Worm (Caenorhabditis elegans) whole organism, L2 larva: ENCODE results near the gene K12H6.6.

Experiments
- C34F6.9 ChIP-seq: fragments of 150-350 bp; optimal IDR thresholded peaks from 2 replicates; lab custom pipeline; 2014; ENCODE audit warnings: missing biosample characterization, missing genetic modification characterization
- F13H6.1 ChIP-seq: sonication (generic microtip); optimal IDR thresholded peaks from 2 replicates; lab custom pipeline; 2016; ENCODE audit warnings: missing genetic modification characterization, missing compliant biosample characterization
- R02D3.7 ChIP-seq: fragments of 150-350 bp; optimal IDR thresholded peaks from 2 replicates; lab custom pipeline; 2014; ENCODE audit warnings: missing biosample characterization, missing genetic modification characterization
- Y55F3AM.14 ChIP-seq: fragments of 200-800 bp; sonication (Bioruptor generic); optimal IDR thresholded peaks from 2 replicates; lab custom pipeline; 2018; ENCODE audit warnings: mild to moderate bottlenecking, missing genetic modification characterization, missing compliant biosample characterization
- ZK546.5 ChIP-seq: sonication (generic microtip); optimal IDR thresholded peaks from 2 replicates; lab custom pipeline; 2017; ENCODE audit warnings: missing biosample characterization, missing genetic modification characterization
- alr-1 ChIP-seq: fragments of 150-350 bp; optimal IDR thresholded peaks from 2 replicates; lab custom pipeline; 2014; ENCODE audit warnings: missing biosample characterization, missing genetic modification characterization
- aly-2 ChIP-seq: fragments of 150-350 bp; optimal IDR thresholded peaks from 2 replicates; lab custom pipeline; 2014; ENCODE audit warnings: missing biosample characterization, missing genetic modification characterization
- ama-1 ChIP-seq: fragments of 150-350 bp; optimal IDR thresholded peaks from 2 replicates; lab custom pipeline; 2018; ENCODE audit warnings: inconsistent platforms
- blmp-1 ChIP-seq: sonication (generic microtip); optimal IDR thresholded peaks from 2 replicates; lab custom pipeline; 2017; ENCODE audit warnings: missing genetic modification characterization, mild to moderate bottlenecking, missing compliant biosample characterization, antibody characterized with exemption, moderate library complexity; ENCODE audit not compliant: insufficient read depth
- ceh-16 ChIP-seq: fragments of 150-350 bp; optimal IDR thresholded peaks from 2 replicates; lab custom pipeline; 2014; ENCODE audit warnings: missing biosample characterization, missing genetic modification characterization
- ceh-82 ChIP-seq: fragments of 150-350 bp; optimal IDR thresholded peaks from 2 replicates; lab custom pipeline; 2014; ENCODE audit warnings: missing biosample characterization, missing genetic modification characterization
- crh-2 ChIP-seq: sonication (generic microtip); optimal IDR thresholded peaks from 2 replicates; lab custom pipeline; 2017; ENCODE audit warnings: missing biosample characterization, missing genetic modification characterization
- dmd-4 ChIP-seq: sonication (generic microtip); optimal IDR thresholded peaks from 2 replicates; lab custom pipeline; 2017; ENCODE audit warnings: missing biosample characterization, missing genetic modification characterization
- egl-27 ChIP-seq: sonication (generic microtip); optimal IDR thresholded peaks from 3 replicates; lab custom pipeline; 2017; ENCODE audit warnings: missing biosample characterization, missing genetic modification reagents, missing genetic modification characterization
- elt-1 ChIP-seq: fragments of 150-350 bp; optimal IDR thresholded peaks from 2 replicates; lab custom pipeline; 2014; ENCODE audit warnings: missing biosample characterization, missing genetic modification characterization
- elt-3 ChIP-seq: sonication (generic microtip); optimal IDR thresholded peaks from 2 replicates; lab custom pipeline; 2017; ENCODE audit warnings: missing biosample characterization, missing genetic modification characterization
- fos-1 ChIP-seq: fragments of 150-350 bp; optimal IDR thresholded peaks from 2 replicates; lab custom pipeline; 2014; ENCODE audit warnings: missing biosample characterization, missing genetic modification characterization
- gmeb-1 ChIP-seq: fragments of 150-350 bp; optimal IDR thresholded peaks from 2 replicates; lab custom pipeline; 2014; ENCODE audit warnings: missing biosample characterization, missing genetic modification characterization
- lin-13 ChIP-seq: fragments of 150-350 bp; optimal IDR thresholded peaks from 2 replicates; lab custom pipeline; 2014; ENCODE audit warnings: missing biosample characterization, missing genetic modification reagents, missing genetic modification characterization
- lin-39 ChIP-seq: fragments of 150-350 bp; optimal IDR thresholded peaks from 2 replicates; lab custom pipeline; 2014; ENCODE audit warnings: missing biosample characterization, missing genetic modification reagents, missing genetic modification characterization
- lsy-2 ChIP-seq, 2 experiments: fragments of 150-350 bp in 1 of 2; sonication (generic microtip) in 1 of 2; optimal IDR thresholded peaks; 2 replicates each; lab custom pipeline; 2014 to 2017; ENCODE audit warnings: missing biosample characterization in 2 of 2, missing genetic modification characterization in 2 of 2
- mbf-1 ChIP-seq: sonication (generic microtip); optimal IDR thresholded peaks from 2 replicates; lab custom pipeline; 2017; ENCODE audit warnings: missing biosample characterization, missing genetic modification characterization
- nhr-10 ChIP-seq: sonication (generic microtip); optimal IDR thresholded peaks from 2 replicates; lab custom pipeline; 2017; ENCODE audit warnings: missing biosample characterization, missing genetic modification characterization
- nhr-129 ChIP-seq: fragments of 150-350 bp; optimal IDR thresholded peaks from 2 replicates; lab custom pipeline; 2014; ENCODE audit warnings: missing biosample characterization, missing genetic modification characterization
- nhr-21 ChIP-seq: fragments of 150-350 bp; optimal IDR thresholded peaks from 2 replicates; lab custom pipeline; 2014; ENCODE audit warnings: missing biosample characterization, missing genetic modification characterization
- nhr-237 ChIP-seq: fragments of 150-350 bp; optimal IDR thresholded peaks from 2 replicates; lab custom pipeline; 2014; ENCODE audit warnings: missing biosample characterization, missing genetic modification characterization
- nhr-25 ChIP-seq: fragments of 150-350 bp; sonication (generic microtip); optimal IDR thresholded peaks from 3 replicates; lab custom pipeline; 2014; ENCODE audit warnings: missing biosample characterization, missing genetic modification characterization
- sem-4 ChIP-seq: fragments of 150-350 bp; optimal IDR thresholded peaks from 2 replicates; lab custom pipeline; 2014; ENCODE audit warnings: missing biosample characterization, missing genetic modification reagents, missing genetic modification characterization
- sma-3 ChIP-seq: sonication (generic microtip); optimal IDR thresholded peaks from 2 replicates; lab custom pipeline; 2016; ENCODE audit warnings: missing genetic modification reagents, missing genetic modification characterization, missing compliant biosample characterization
- sma-9 ChIP-seq, 2 experiments: fragments of 150-350 bp in 1 of 2; sonication (generic microtip) in 1 of 2; optimal IDR thresholded peaks; 2 replicates each; lab custom pipeline; 2014 to 2016; ENCODE audit warnings: missing genetic modification characterization in 2 of 2, mild to moderate bottlenecking in 1 of 2, missing biosample characterization in 1 of 2, missing compliant biosample characterization in 1 of 2, missing genetic modification reagents in 1 of 2, moderate library complexity in 1 of 2
- snpc-4 ChIP-seq: fragments of 150-350 bp; optimal IDR thresholded peaks from 2 replicates; lab custom pipeline; 2014; ENCODE audit warnings: missing biosample characterization, missing genetic modification characterization
- unc-39 ChIP-seq: fragments of 150-350 bp; optimal IDR thresholded peaks from 2 replicates; lab custom pipeline; 2014; ENCODE audit warnings: missing biosample characterization, missing genetic modification characterization
- unc-62 ChIP-seq: fragments of 150-350 bp; optimal IDR thresholded peaks from 2 replicates; lab custom pipeline; 2014; ENCODE audit warnings: missing biosample characterization, missing genetic modification reagents, missing genetic modification characterization
- zag-1 ChIP-seq: fragments of 150-350 bp; optimal IDR thresholded peaks from 2 replicates; lab custom pipeline; 2014; ENCODE audit warnings: missing biosample characterization, missing genetic modification characterization
- ztf-1 ChIP-seq: fragments of 200-800 bp; sonication (Bioruptor generic); conservative IDR thresholded peaks from 2 replicates; pipeline ENCODE4 v1.3.6; 2022; ENCODE audit warnings: missing genetic modification characterization, missing compliant biosample characterization
- ztf-11 ChIP-seq: sonication (generic microtip); optimal IDR thresholded peaks from 2 replicates; lab custom pipeline; 2017; ENCODE audit warnings: missing biosample characterization, missing genetic modification characterization
- ztf-4 ChIP-seq: fragments of 150-350 bp; optimal IDR thresholded peaks from 2 replicates; lab custom pipeline; 2014; ENCODE audit warnings: missing biosample characterization, missing genetic modification characterization

Gene K12H6.6

DNA sequence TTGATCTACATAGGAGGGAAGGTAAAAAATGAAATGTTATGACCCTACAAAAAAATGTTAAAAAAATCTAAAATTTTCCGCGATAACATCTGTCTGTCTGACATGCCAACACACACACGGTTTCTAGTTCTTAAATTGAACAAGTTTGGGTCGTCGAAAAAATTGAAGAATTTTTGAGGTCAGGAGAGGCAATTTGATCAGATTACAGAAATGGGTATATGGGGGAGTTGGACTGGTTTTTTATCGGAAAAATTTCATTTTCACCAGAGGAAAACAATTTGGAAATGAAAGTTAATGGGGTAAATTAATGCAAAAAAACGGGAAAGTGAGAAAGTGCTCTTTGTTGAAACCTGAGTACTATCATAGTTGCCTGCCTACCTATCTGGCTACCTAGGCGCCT, 22.7 kb upstream of the K12H6.6 start:
- TF ChIP-seq nhr-237 (tag; lab: Kevin White, UChicago) (no peak), sma-3 (GFP tag; lab: Kevin White, UChicago) (no peak), nhr-25 (tag; lab: Kevin White, UChicago) (peak; percentile 53), snpc-4 (tag; lab: Kevin White, UChicago) (no peak), dmd-4 (no peak), ceh-82 (tag; lab: Kevin White, UChicago) (no peak), nhr-21 (tag; lab: Kevin White, UChicago) (no peak), unc-62 (no peak), mbf-1 (tag; lab: Kevin White, UChicago) (no peak), fos-1 (tag; lab: Kevin White, UChicago) (no peak), unc-39 (tag; lab: Kevin White, UChicago) (no peak), blmp-1 (tag; lab: Kevin White, UChicago) (peak; percentile 43), nhr-129 (no peak), ceh-16 (tag; lab: Kevin White, UChicago) (no peak), F13H6.1 (tag; lab: Kevin White, UChicago) (no peak)

DNA sequence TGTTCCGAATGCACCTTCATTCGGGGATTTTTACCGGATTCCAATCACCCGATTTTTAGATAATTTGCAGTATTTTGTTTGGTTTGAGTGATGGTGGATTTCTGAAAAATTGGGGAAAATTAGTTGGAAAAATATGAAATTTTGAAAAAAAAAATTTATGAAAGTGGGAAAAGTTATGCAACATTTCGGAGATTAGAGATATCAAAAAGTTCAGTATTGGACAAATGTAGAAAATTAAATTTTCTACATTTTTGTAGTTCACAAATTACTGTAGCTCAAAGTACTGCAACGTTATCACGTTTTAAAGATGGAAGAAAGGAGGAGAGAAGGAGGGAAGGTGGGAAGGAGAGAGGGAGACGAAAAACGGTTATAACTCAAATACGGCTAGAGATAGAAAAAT, 21.5 kb upstream of the K12H6.6 start, which contains the start of gene ptc-3:
TSS of gene ptc-3 (minus strand) at position 101 of the 400 bp plus-strand sequence.
- TF ChIP-seq elt-3 (tag; lab: Kevin White, UChicago) (no peak), ZK546.5 (tag; lab: Kevin White, UChicago) (no peak), ztf-1 (no peak), nhr-10 (tag; lab: Kevin White, UChicago) (no peak), unc-62 (no peak), nhr-21 (tag; lab: Kevin White, UChicago) (no peak), dmd-4 (no peak), F13H6.1 (tag; lab: Kevin White, UChicago) (no peak), lin-39 (tag; lab: Kevin White, UChicago) (no peak), egl-27 (tag; lab: Kevin White, UChicago) (no peak), alr-1 (no peak), nhr-129 (no peak), crh-2 (tag; lab: Kevin White, UChicago) (no peak), aly-2 (tag; lab: Kevin White, UChicago) (no peak), lin-13 (GFP tag; lab: Kevin White, UChicago) (no peak), R02D3.7 (no peak)
- TF ChIP-seq, all 48 proteins: peak for 0

DNA sequence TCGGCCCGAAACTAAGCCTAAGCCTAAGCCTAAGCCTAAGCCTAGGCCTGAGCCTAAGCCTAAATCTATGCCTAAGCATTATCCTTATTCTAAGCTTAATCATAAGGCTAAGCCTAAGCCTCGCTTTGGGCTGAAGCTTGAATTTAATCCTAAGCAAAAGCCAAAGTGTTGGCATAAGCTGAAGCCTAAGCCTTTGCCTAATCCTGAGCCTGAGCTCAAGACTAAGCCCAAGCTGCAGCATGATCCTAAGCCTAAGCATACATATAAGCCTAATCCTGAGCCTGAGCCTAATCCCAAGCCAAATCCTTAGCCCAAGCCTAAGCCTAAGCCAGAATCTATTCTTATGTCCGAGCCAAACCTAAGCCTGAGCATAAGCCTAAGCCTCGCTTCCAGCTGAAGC, 15.5 kb upstream of the K12H6.6 start:
- TF ChIP-seq ceh-16 (tag; lab: Kevin White, UChicago): no peak
- no peak for TF ChIP-seq Y55F3AM.14 (GFP tag; lab: Kevin White, UChicago)
- TF ChIP-seq lin-39 (tag; lab: Kevin White, UChicago): no peak
- TF ChIP-seq R02D3.7: no peak

DNA sequence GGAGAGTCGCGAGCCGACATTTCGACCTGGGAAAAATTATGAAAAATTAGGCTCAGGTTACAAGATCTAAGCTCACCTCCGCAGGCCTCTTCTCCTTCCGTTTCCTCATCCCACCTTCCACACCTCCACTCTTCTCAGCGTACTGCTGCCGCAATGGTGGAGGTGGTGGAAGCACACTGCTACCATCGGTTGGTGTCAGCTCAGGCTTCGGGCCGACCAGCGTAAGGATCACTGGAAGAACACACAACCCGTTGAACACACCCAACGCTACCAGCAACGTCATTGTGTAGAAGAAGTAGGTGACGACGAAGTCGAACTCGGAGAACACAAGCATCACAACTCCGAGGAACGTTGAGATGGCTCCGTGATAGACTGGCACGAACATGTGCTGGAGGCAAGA, 14.6 kb upstream of the K12H6.6 start:
- TF ChIP-seq lin-13 (GFP tag; lab: Kevin White, UChicago) (no peak), ztf-11 (tag; lab: Kevin White, UChicago) (no peak), egl-27 (tag; lab: Kevin White, UChicago) (no peak), fos-1 (tag; lab: Kevin White, UChicago) (no peak), zag-1 (tag; lab: Kevin White, UChicago) (no peak), ztf-4 (tag; lab: Kevin White, UChicago) (no peak), alr-1 (no peak), dmd-4 (no peak), gmeb-1 (tag; lab: Kevin White, UChicago) (no peak), ZK546.5 (tag; lab: Kevin White, UChicago) (no peak), sma-9 (GFP tag; optimal IDR thresholded peaks at IDR 0.05; lab: Kevin White, UChicago) (no peak), sma-9 (tag; optimal IDR thresholded peaks at IDR 0.05; lab: Kevin White, UChicago) (no peak), mbf-1 (tag; lab: Kevin White, UChicago) (no peak), lsy-2 (tag; optimal IDR thresholded peaks at IDR 0.05; lab: Kevin White, UChicago) (no peak), ama-1 (lab: Kevin White, UChicago) (no peak), R02D3.7 (no peak), elt-1 (tag; lab: Kevin White, UChicago) (no peak), sem-4 (tag; lab: Kevin White, UChicago) (no peak), ztf-1 (no peak), C34F6.9 (tag; lab: Kevin White, UChicago) (no peak)
